Fruit fly (Drosophila melanogaster) Kc167 (cell line): Measurements from ENCODE around the gene Sulf1.

Experiments
- Myc ChIP-seq: fragments of >200 bp; optimal IDR thresholded peaks from 2 replicates; lab custom pipeline; 2017; ENCODE audit warnings: missing external identifiers
- Sin3A ChIP-seq: fragments of >200 bp; optimal IDR thresholded peaks from 2 replicates; lab custom pipeline; 2018; ENCODE audit warnings: missing external identifiers
- h ChIP-seq: fragments of >200 bp; optimal IDR thresholded peaks from 3 replicates; lab custom pipeline; 2018; ENCODE audit warnings: missing external identifiers
- ttk ChIP-seq: sonication (Bioruptor generic); optimal IDR thresholded peaks from 2 replicates; lab custom pipeline; 2017; ENCODE audit warnings: missing external identifiers

- TF ChIP-seq Myc (lab: Kevin White, UChicago) (no peak), Sin3A (lab: Kevin White, UChicago) (no peak), ttk (no peak), h (lab: Kevin White, UChicago) (no peak)
Measured at dm6 chr3R:16385586-16385985, 46.2 kb upstream of the Sulf1 start.
